Worm (Caenorhabditis elegans) whole organism, young adult: ENCODE measurements around the gene F36G9.7.

Source experiments
- B0035.1 ChIP-seq: sonication (generic microtip); optimal IDR thresholded peaks from 2 replicates; lab custom pipeline; 2016; ENCODE audit warnings: missing genetic modification characterization, mild to moderate bottlenecking, missing compliant biosample characterization, missing genotype, missing genetic modification reagents
- B0261.1 ChIP-seq: sonication (generic microtip); optimal IDR thresholded peaks from 2 replicates; lab custom pipeline; 2016; ENCODE audit warnings: mild to moderate bottlenecking, missing genetic modification characterization, moderate library complexity, missing compliant biosample characterization
- D2030.7 ChIP-seq: fragments of 200-800 bp; sonication (Bioruptor generic); IDR thresholded peaks from 2 replicates; pipeline ENCODE4 v1.3.6; 2022; ENCODE audit warnings: missing genetic modification reagents, missing genetic modification characterization, missing compliant biosample characterization
- F10E7.11 ChIP-seq: sonication (generic microtip); optimal IDR thresholded peaks from 2 replicates; lab custom pipeline; 2017; ENCODE audit warnings: mild to moderate bottlenecking, missing genetic modification characterization, moderate library complexity, missing compliant biosample characterization
- F49E8.2 ChIP-seq: sonication (generic microtip); optimal IDR thresholded peaks from 3 replicates; lab custom pipeline; 2017; ENCODE audit warnings: missing genetic modification characterization, mild to moderate bottlenecking, missing compliant biosample characterization, antibody characterized with exemption, moderate library complexity; ENCODE audit not compliant: insufficient read depth
- F57A8.1 ChIP-seq: fragments of 200-800 bp; sonication (Bioruptor generic); optimal IDR thresholded peaks from 2 replicates; lab custom pipeline; 2018; ENCODE audit warnings: mild to moderate bottlenecking, missing genetic modification characterization, moderate library complexity, missing compliant biosample characterization
- Y56A3A.18 ChIP-seq: fragments of 200-800 bp; sonication (Bioruptor generic); IDR thresholded peaks from 2 replicates; pipeline ENCODE4 v1.3.6; 2022; ENCODE audit warnings: missing genetic modification reagents, missing genetic modification characterization, missing compliant biosample characterization
- Y67H2A.10 ChIP-seq: fragments of 200-800 bp; sonication (Bioruptor generic); conservative IDR thresholded peaks from 2 replicates; pipeline ENCODE4 v1.3.6; 2022; ENCODE audit warnings: missing genetic modification reagents, missing genetic modification characterization, missing compliant biosample characterization
- aptf-2 ChIP-seq: fragments of 200-800 bp; sonication (Bioruptor generic); conservative IDR thresholded peaks from 2 replicates; pipeline ENCODE4 v1.3.6; 2022; ENCODE audit warnings: missing genetic modification reagents, missing genetic modification characterization, missing compliant biosample characterization
- attf-3 ChIP-seq: fragments of 200-800 bp; sonication (Bioruptor generic); conservative IDR thresholded peaks from 2 replicates; pipeline ENCODE4 v1.3.6; 2022; ENCODE audit warnings: missing genetic modification reagents, missing genetic modification characterization, missing compliant biosample characterization
- bed-2 ChIP-seq: fragments of 200-800 bp; sonication (Bioruptor generic); IDR thresholded peaks from 2 replicates; pipeline ENCODE4 v1.3.6; 2022; ENCODE audit warnings: missing genetic modification reagents, missing genetic modification characterization, missing compliant biosample characterization
- ccch-3 ChIP-seq: fragments of 200-800 bp; sonication (Bioruptor generic); optimal IDR thresholded peaks from 2 replicates; lab custom pipeline; 2018; ENCODE audit warnings: mild to moderate bottlenecking, missing genetic modification characterization, missing compliant biosample characterization
- cebp-1 ChIP-seq, 2 experiments: fragments of 200-800 bp in 1 of 2; sonication (Bioruptor generic) in 1 of 2; sonication (generic microtip) in 1 of 2; IDR thresholded peaks in 1 of 2; optimal IDR thresholded peaks in 1 of 2; 2 replicates each; pipeline versions ENCODE4 v1.3.6 to Lab custom; 2017 to 2022; ENCODE audit warnings: missing compliant biosample characterization in 2 of 2, missing genetic modification characterization in 2 of 2, mild to moderate bottlenecking in 1 of 2, missing genetic modification reagents in 1 of 2, moderate library complexity in 1 of 2
- ceh-27 ChIP-seq: fragments of 200-800 bp; sonication (Bioruptor generic); optimal IDR thresholded peaks from 2 replicates; lab custom pipeline; 2018; ENCODE audit warnings: mild to moderate bottlenecking, missing genetic modification characterization, moderate library complexity, missing compliant biosample characterization
- dox-1 ChIP-seq: fragments of 200-800 bp; sonication (Bioruptor generic); IDR thresholded peaks from 2 replicates; pipeline ENCODE4 v1.3.6; 2022; ENCODE audit warnings: missing genetic modification reagents, missing genetic modification characterization, missing compliant biosample characterization
- dpff-1 ChIP-seq: sonication (generic microtip); optimal IDR thresholded peaks from 2 replicates; lab custom pipeline; 2017; ENCODE audit warnings: mild to moderate bottlenecking, missing genetic modification characterization, missing compliant biosample characterization
- dpl-1 ChIP-seq: fragments of 150-350 bp; optimal IDR thresholded peaks from 2 replicates; lab custom pipeline; 2014; ENCODE audit warnings: missing biosample characterization, missing genetic modification reagents, missing genetic modification characterization
- efl-1 ChIP-seq: fragments of 150-350 bp; optimal IDR thresholded peaks from 2 replicates; lab custom pipeline; 2014; ENCODE audit warnings: missing biosample characterization, missing genetic modification reagents, missing genetic modification characterization
- egl-44 ChIP-seq: fragments of 200-800 bp; sonication (Bioruptor generic); IDR thresholded peaks from 2 replicates; pipeline ENCODE4 v1.3.6; 2022; ENCODE audit warnings: missing genetic modification reagents, missing genetic modification characterization, missing compliant biosample characterization
- egrh-3 ChIP-seq: fragments of 200-800 bp; sonication (Bioruptor generic); IDR thresholded peaks from 2 replicates; pipeline ENCODE4 v1.3.6; 2022; ENCODE audit warnings: missing genetic modification reagents, missing genetic modification characterization, missing compliant biosample characterization
- fkh-3 ChIP-seq: sonication (generic microtip); optimal IDR thresholded peaks from 2 replicates; lab custom pipeline; 2016; ENCODE audit warnings: mild to moderate bottlenecking, missing genetic modification characterization, missing compliant biosample characterization
- him-1 ChIP-seq: sonication (generic microtip); optimal IDR thresholded peaks from 2 replicates; lab custom pipeline; 2016; ENCODE audit warnings: missing genotype, missing genetic modification reagents, missing genetic modification characterization, missing compliant biosample characterization
- hlh-12 ChIP-seq: sonication (generic microtip); optimal IDR thresholded peaks from 2 replicates; lab custom pipeline; 2016; ENCODE audit warnings: missing genetic modification characterization, missing compliant biosample characterization
- lag-1 ChIP-seq: fragments of 200-800 bp; sonication (Bioruptor generic); IDR thresholded peaks from 2 replicates; pipeline ENCODE4 v1.3.6; 2022; ENCODE audit warnings: missing genetic modification reagents, missing genetic modification characterization, missing compliant biosample characterization
- let-607 ChIP-seq, 2 experiments: fragments of 200-800 bp in 1 of 2; sonication (Bioruptor generic) in 1 of 2; sonication (generic microtip) in 1 of 2; optimal IDR thresholded peaks; 2 replicates each; lab custom pipeline; 2016 to 2018; ENCODE audit warnings: mild to moderate bottlenecking in 2 of 2, missing compliant biosample characterization in 2 of 2, missing genetic modification characterization in 2 of 2, moderate library complexity in 2 of 2, missing genotype in 1 of 2
- lin-54 ChIP-seq: fragments of 200-800 bp; sonication (Bioruptor generic); optimal IDR thresholded peaks from 2 replicates; lab custom pipeline; 2018; ENCODE audit warnings: mild to moderate bottlenecking, missing genetic modification characterization, missing compliant biosample characterization
- madf-10 ChIP-seq: sonication (generic microtip); optimal IDR thresholded peaks from 2 replicates; lab custom pipeline; 2016; ENCODE audit warnings: mild to moderate bottlenecking, missing genetic modification characterization, missing compliant biosample characterization
- madf-3 ChIP-seq: fragments of 200-800 bp; sonication (Bioruptor generic); IDR thresholded peaks from 2 replicates; pipeline ENCODE4 v1.3.6; 2022; ENCODE audit warnings: missing genetic modification reagents, missing genetic modification characterization, missing compliant biosample characterization
- nhr-179 ChIP-seq: sonication (generic microtip); optimal IDR thresholded peaks from 2 replicates; lab custom pipeline; 2016; ENCODE audit warnings: mild to moderate bottlenecking, missing genetic modification characterization, missing compliant biosample characterization
- rcor-1 ChIP-seq: fragments of 200-800 bp; sonication (Bioruptor generic); IDR thresholded peaks from 2 replicates; pipeline ENCODE4 v1.3.6; 2022; ENCODE audit warnings: missing genetic modification reagents, missing genetic modification characterization, missing compliant biosample characterization
- rec-8 ChIP-seq, 2 experiments: sonication (generic microtip); optimal IDR thresholded peaks; 2 replicates each; lab custom pipeline; 2016; ENCODE audit warnings: mild to moderate bottlenecking in 2 of 2, missing genetic modification characterization in 2 of 2, missing genetic modification reagents in 2 of 2, missing genotype in 2 of 2, missing biosample characterization in 1 of 2, missing compliant biosample characterization in 1 of 2, moderate library complexity in 1 of 2
- rpc-1 ChIP-seq, 2 experiments: fragments of 150-350 bp in 1 of 2; sonication (generic microtip) in 1 of 2; optimal IDR thresholded peaks; 2 replicates each; lab custom pipeline; 2014 to 2018; ENCODE audit warnings: missing biosample characterization in 1 of 2, missing genetic modification characterization in 1 of 2, missing genetic modification reagents in 1 of 2, missing genotype in 1 of 2
- sdz-38 ChIP-seq: sonication (generic microtip); optimal IDR thresholded peaks from 2 replicates; lab custom pipeline; 2016; ENCODE audit warnings: missing genotype, missing genetic modification characterization, missing compliant biosample characterization
- sea-2 ChIP-seq: fragments of 200-800 bp; sonication (Bioruptor generic); IDR thresholded peaks from 2 replicates; pipeline ENCODE4 v1.3.6; 2022; ENCODE audit warnings: missing genetic modification characterization, missing compliant biosample characterization
- tlf-1 ChIP-seq: fragments of 200-800 bp; sonication (Bioruptor generic); optimal IDR thresholded peaks from 2 replicates; lab custom pipeline; 2018; ENCODE audit warnings: mild to moderate bottlenecking, missing genetic modification characterization, missing compliant biosample characterization
- unc-130 ChIP-seq: sonication (generic microtip); optimal IDR thresholded peaks from 2 replicates; lab custom pipeline; 2016; ENCODE audit warnings: missing genetic modification reagents, missing genetic modification characterization, missing compliant biosample characterization
- ztf-18 ChIP-seq: sonication (generic microtip); optimal IDR thresholded peaks from 2 replicates; lab custom pipeline; 2016; ENCODE audit warnings: missing genotype, mild to moderate bottlenecking, missing genetic modification characterization, missing compliant biosample characterization
- ztf-25 ChIP-seq: fragments of 200-800 bp; sonication (Bioruptor generic); IDR thresholded peaks from 2 replicates; pipeline ENCODE4 v1.3.6; 2022; ENCODE audit warnings: missing genetic modification reagents, missing genetic modification characterization, missing compliant biosample characterization

F36G9.7 gene

DNA sequence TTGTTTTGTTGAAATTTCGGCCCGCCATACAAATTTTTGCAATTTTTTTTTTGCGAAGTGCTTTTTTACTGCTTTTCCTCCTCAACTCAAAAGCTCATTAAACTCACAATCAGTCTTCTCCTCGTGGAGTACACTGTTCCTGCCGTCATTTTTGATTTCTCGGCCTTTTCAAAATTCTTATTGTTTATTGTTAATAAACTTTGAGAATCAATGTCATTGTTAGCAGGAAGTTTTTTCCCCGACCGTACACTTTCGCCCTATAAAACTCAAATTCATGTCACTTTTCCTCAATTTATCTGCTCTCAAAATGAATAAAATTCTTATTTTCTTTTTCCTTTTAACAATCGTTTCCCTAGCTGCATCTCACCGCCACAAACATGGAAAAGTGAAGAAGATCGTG lies 6.3 kb upstream of the F36G9.7 start, which contains the start of gene clec-232:
clec-232 (plus strand) TSS at position 301 of the 400 bp plus-strand sequence.
- no peak for TF ChIP-seq ztf-18
- no peak for TF ChIP-seq lin-54
- no peak for TF ChIP-seq rcor-1 (GFP tag; lab: Robert Waterston, UW)
- TF ChIP-seq let-607 (tag; optimal IDR thresholded peaks at IDR 0.05; lab: Kevin White, UChicago): no peak
- no peak for TF ChIP-seq sdz-38 (tag; lab: Kevin White, UChicago)
- TF ChIP-seq D2030.7 (GFP tag; lab: Robert Waterston, UW): no peak
- no peak for TF ChIP-seq ztf-25 (GFP tag; lab: Robert Waterston, UW)
- TF ChIP-seq him-1 (tag; lab: Kevin White, UChicago): no peak
- TF ChIP-seq cebp-1 (GFP tag; IDR thresholded peaks at IDR 0.05; lab: Robert Waterston, UW): no peak
- no peak for TF ChIP-seq cebp-1 (tag; optimal IDR thresholded peaks at IDR 0.05; lab: Kevin White, UChicago)
- no peak for TF ChIP-seq madf-10 (tag; lab: Kevin White, UChicago)
- TF ChIP-seq madf-3 (GFP tag; lab: Robert Waterston, UW): no peak
- no peak for TF ChIP-seq Y56A3A.18 (GFP tag; lab: Robert Waterston, UW)
- TF ChIP-seq efl-1 (GFP tag; lab: Kevin White, UChicago): no peak
- TF ChIP-seq sea-2 (GFP tag; lab: Robert Waterston, UW): no peak
- TF ChIP-seq dpl-1 (GFP tag; lab: Kevin White, UChicago): no peak
- TF ChIP-seq nhr-179 (tag; lab: Kevin White, UChicago): no peak
- no peak for TF ChIP-seq lag-1 (GFP tag; lab: Robert Waterston, UW)
- TF ChIP-seq, all 124 proteins: peak for 0

- TF ChIP-seq him-1 (tag; lab: Kevin White, UChicago) (no peak), F10E7.11 (tag; lab: Kevin White, UChicago) (no peak)
Observed at ce11 chrV:15974836-15975235, 5.3 kb upstream of the F36G9.7 start, which contains the start of gene sru-22. Gene sru-22 (minus strand): TSS chrV:15974936.

DNA sequence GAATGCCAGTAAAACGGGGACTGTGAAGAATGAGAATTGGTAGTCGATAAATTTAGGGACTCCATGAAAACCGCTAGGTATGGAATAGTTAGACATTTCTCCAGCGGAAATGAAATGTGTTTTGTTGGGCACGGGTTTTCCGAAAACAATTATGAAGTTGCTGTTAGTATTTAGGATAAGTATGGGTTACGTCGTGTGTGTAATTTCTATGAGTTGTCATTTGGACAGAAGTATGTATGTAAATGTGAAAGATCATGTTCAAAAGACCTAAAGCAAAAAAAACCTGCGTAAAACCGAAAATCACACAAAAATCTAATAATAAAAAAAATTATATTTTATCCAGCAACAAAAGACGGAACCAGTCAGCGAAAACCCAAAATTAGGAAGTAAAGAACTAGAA lies 2.9 kb upstream of the F36G9.7 start, which contains the start of gene sru-23:
sru-23 (minus strand) TSS at position 101 of the 400 bp plus-strand sequence.
- TF ChIP-seq egl-44 (GFP tag; lab: Robert Waterston, UW): no peak
- TF ChIP-seq Y67H2A.10: no peak
- no peak for TF ChIP-seq madf-10 (tag; lab: Kevin White, UChicago)
- no peak for TF ChIP-seq bed-2 (GFP tag; lab: Robert Waterston, UW)
- no peak for TF ChIP-seq egrh-3
- TF ChIP-seq B0035.1 (tag; lab: Kevin White, UChicago): no peak
- TF ChIP-seq ztf-25 (GFP tag; lab: Robert Waterston, UW): no peak
- TF ChIP-seq, all 124 proteins: peak for 0

- TF ChIP-seq fkh-3 (tag; lab: Kevin White, UChicago) (no peak), attf-3 (GFP tag; lab: Robert Waterston, UW) (no peak), hlh-12 (tag; lab: Kevin White, UChicago) (no peak), rec-8 (tag; optimal IDR thresholded peaks at IDR 0.05; lab: Kevin White, UChicago) (no peak), nhr-179 (tag; lab: Kevin White, UChicago) (no peak), dox-1 (GFP tag; lab: Robert Waterston, UW) (no peak), dpff-1 (tag; lab: Kevin White, UChicago) (no peak), unc-130 (no peak), aptf-2 (GFP tag; lab: Robert Waterston, UW) (no peak), sdz-38 (tag; lab: Kevin White, UChicago) (no peak), ceh-27 (GFP tag; lab: Kevin White, UChicago) (no peak), rpc-1 (optimal IDR thresholded peaks at IDR 0.05; lab: Kevin White, UChicago) (no peak), rpc-1 (tag; optimal IDR thresholded peaks at IDR 0.05; lab: Kevin White, UChicago) (no peak), ccch-3 (GFP tag; lab: Kevin White, UChicago) (no peak), tlf-1 (GFP tag; lab: Kevin White, UChicago) (no peak), B0035.1 (tag; lab: Kevin White, UChicago) (no peak), F49E8.2 (tag; lab: Kevin White, UChicago) (no peak), B0261.1 (tag; lab: Kevin White, UChicago) (no peak), F57A8.1 (GFP tag; lab: Kevin White, UChicago) (no peak)
- TF ChIP-seq, all 124 proteins: peak for 0
Observed at ce11 chrV:15970820-15971219, 1.3 kb upstream of the F36G9.7 start.
